Worm (Caenorhabditis elegans): ENCODE results near the gene rab-35.

DNA sequence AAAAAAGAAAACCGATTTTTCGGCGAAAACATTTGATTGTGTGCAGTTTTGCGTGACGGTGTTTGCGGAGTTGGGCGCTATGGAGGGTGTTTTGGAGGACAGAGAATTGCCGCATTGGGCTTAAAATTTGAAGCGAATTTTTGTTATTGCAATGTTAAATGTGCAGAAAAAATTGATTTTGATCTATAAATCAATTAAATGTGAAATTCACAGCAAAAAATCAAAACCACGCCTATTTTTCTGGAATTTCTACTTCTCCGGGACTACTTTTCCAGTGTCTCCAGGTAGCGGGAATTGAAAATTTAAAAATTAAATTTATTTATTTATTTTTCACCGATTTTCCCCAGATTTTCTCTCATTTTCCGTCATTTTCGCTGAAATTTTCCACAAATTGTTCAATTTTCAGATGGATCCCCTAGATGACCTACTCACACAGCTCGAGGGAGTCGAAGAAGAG, 5.8 kb upstream of the rab-35 start, which contains the start of gene mcm-10:
- TF ChIP-seq ceh-88 (GFP tag; IDR thresholded peaks at IDR 0.05) (peak; percentile 77), unc-62 (GFP tag; optimal IDR thresholded peaks at IDR 0.05) (no peak), nhr-28 (tag; optimal IDR thresholded peaks at IDR 0.05) (no peak)
